Worm (Caenorhabditis elegans) whole organism, L3 larva: ENCODE measurements around the gene nhr-261.

Experiments
- R02D3.7 ChIP-seq: fragments of 150-350 bp; optimal IDR thresholded peaks from 2 replicates; lab custom pipeline; 2014; ENCODE audit warnings: missing biosample characterization, missing genetic modification characterization
- ZK546.5 ChIP-seq: sonication (generic microtip); optimal IDR thresholded peaks from 2 replicates; lab custom pipeline; 2017; ENCODE audit warnings: missing biosample characterization, missing genetic modification characterization
- ceh-16 ChIP-seq: sonication (generic microtip); optimal IDR thresholded peaks from 2 replicates; lab custom pipeline; 2017; ENCODE audit warnings: missing biosample characterization, missing genetic modification characterization
- ceh-82 ChIP-seq: fragments of 150-350 bp; optimal IDR thresholded peaks from 2 replicates; lab custom pipeline; 2014; ENCODE audit warnings: missing biosample characterization, missing genetic modification characterization
- egl-27 ChIP-seq: sonication (generic microtip); optimal IDR thresholded peaks from 4 replicates; lab custom pipeline; 2017; ENCODE audit warnings: missing biosample characterization, missing genetic modification reagents, missing genetic modification characterization
- elt-1 ChIP-seq: fragments of 150-350 bp; optimal IDR thresholded peaks from 2 replicates; lab custom pipeline; 2014; ENCODE audit warnings: missing biosample characterization, missing genetic modification characterization
- elt-3 ChIP-seq, 3 experiments: fragments of 150-350 bp in 1 of 3; sonication (generic microtip) in 2 of 3; optimal IDR thresholded peaks; 2 replicates in 2 of 3; 4 replicates in 1 of 3; lab custom pipeline; 2014 to 2017; ENCODE audit warnings: missing biosample characterization in 3 of 3, missing genetic modification characterization in 3 of 3
- eor-1 ChIP-seq, 2 experiments: fragments of 150-350 bp; optimal IDR thresholded peaks; 2 replicates each; lab custom pipeline; 2014 to 2018; ENCODE audit warnings: missing biosample characterization in 2 of 2, missing genetic modification characterization in 2 of 2
- fkh-10 ChIP-seq: sonication (generic microtip); optimal IDR thresholded peaks from 2 replicates; lab custom pipeline; 2017; ENCODE audit warnings: missing biosample characterization, missing genetic modification reagents, missing genetic modification characterization
- hmg-11 ChIP-seq: sonication (generic microtip); optimal IDR thresholded peaks from 2 replicates; lab custom pipeline; 2016; ENCODE audit warnings: missing genetic modification characterization, missing compliant biosample characterization
- lin-15B ChIP-seq: fragments of 150-350 bp; optimal IDR thresholded peaks from 2 replicates; lab custom pipeline; 2014; ENCODE audit warnings: missing biosample characterization, missing genetic modification characterization
- lsy-12 ChIP-seq: sonication (generic microtip); optimal IDR thresholded peaks from 2 replicates; lab custom pipeline; 2016; ENCODE audit warnings: mild to moderate bottlenecking, missing genetic modification characterization, missing compliant biosample characterization
- mdl-1 ChIP-seq: fragments of 150-350 bp; optimal IDR thresholded peaks from 2 replicates; lab custom pipeline; 2014; ENCODE audit warnings: missing biosample characterization, missing genetic modification characterization
- mml-1 ChIP-seq: fragments of 150-350 bp; sonication (generic microtip); optimal IDR thresholded peaks from 3 replicates; lab custom pipeline; 2014; ENCODE audit warnings: missing biosample characterization, missing genetic modification characterization
- nfya-1 ChIP-seq: sonication (generic microtip); optimal IDR thresholded peaks from 2 replicates; lab custom pipeline; 2017; ENCODE audit warnings: missing genetic modification characterization, mild to moderate bottlenecking, missing compliant biosample characterization, antibody characterized with exemption, moderate library complexity; ENCODE audit not compliant: insufficient read depth
- nhr-11 ChIP-seq: fragments of 150-350 bp; optimal IDR thresholded peaks from 2 replicates; lab custom pipeline; 2014; ENCODE audit warnings: missing biosample characterization, missing genetic modification characterization
- nhr-12 ChIP-seq: fragments of 150-350 bp; optimal IDR thresholded peaks from 2 replicates; lab custom pipeline; 2014; ENCODE audit warnings: missing biosample characterization, missing genetic modification characterization
- nhr-23 ChIP-seq: fragments of 150-350 bp; optimal IDR thresholded peaks from 2 replicates; lab custom pipeline; 2014; ENCODE audit warnings: missing biosample characterization, missing genetic modification reagents, missing genetic modification characterization
- nhr-237 ChIP-seq: fragments of 150-350 bp; optimal IDR thresholded peaks from 2 replicates; lab custom pipeline; 2014; ENCODE audit warnings: missing biosample characterization, missing genetic modification characterization
- nhr-25 ChIP-seq: sonication (generic microtip); optimal IDR thresholded peaks from 2 replicates; lab custom pipeline; 2017; ENCODE audit warnings: missing biosample characterization, missing genetic modification characterization
- nhr-28 ChIP-seq: fragments of 150-350 bp; optimal IDR thresholded peaks from 2 replicates; lab custom pipeline; 2014; ENCODE audit warnings: missing biosample characterization, missing genetic modification characterization
- nhr-43 ChIP-seq: sonication (generic microtip); optimal IDR thresholded peaks from 2 replicates; lab custom pipeline; 2016; ENCODE audit warnings: mild to moderate bottlenecking, missing genetic modification characterization, missing compliant biosample characterization; ENCODE audit not compliant: poor library complexity, severe bottlenecking
- nhr-76 ChIP-seq: fragments of 150-350 bp; sonication (generic microtip); optimal IDR thresholded peaks from 5 replicates; lab custom pipeline; 2014; ENCODE audit warnings: missing biosample characterization, missing genetic modification characterization
- nhr-77 ChIP-seq: fragments of 150-350 bp; optimal IDR thresholded peaks from 2 replicates; lab custom pipeline; 2014; ENCODE audit warnings: missing biosample characterization, missing genetic modification characterization
- pha-4 ChIP-seq: fragments of 150-350 bp; optimal IDR thresholded peaks from 2 replicates; lab custom pipeline; 2014; ENCODE audit warnings: missing biosample characterization, missing genetic modification reagents, missing genetic modification characterization
- sea-2 ChIP-seq: fragments of 150-350 bp; sonication (generic microtip); optimal IDR thresholded peaks from 4 replicates; lab custom pipeline; 2014; ENCODE audit warnings: missing biosample characterization, missing genetic modification reagents, missing genetic modification characterization
- skn-1 ChIP-seq: fragments of 150-350 bp; optimal IDR thresholded peaks from 2 replicates; lab custom pipeline; 2014; ENCODE audit warnings: missing biosample characterization, missing genetic modification characterization
- tbx-2 ChIP-seq: sonication (generic microtip); optimal IDR thresholded peaks from 2 replicates; lab custom pipeline; 2016; ENCODE audit warnings: mild to moderate bottlenecking, missing genetic modification characterization, missing compliant biosample characterization
- unc-39 ChIP-seq: sonication (generic microtip); optimal IDR thresholded peaks from 4 replicates; lab custom pipeline; 2017; ENCODE audit warnings: missing biosample characterization, missing genetic modification characterization
- unc-62 ChIP-seq: fragments of 150-350 bp; sonication (generic microtip); optimal IDR thresholded peaks from 4 replicates; lab custom pipeline; 2014; ENCODE audit warnings: missing biosample characterization, missing genetic modification reagents, missing genetic modification characterization
- zag-1 ChIP-seq: fragments of 150-350 bp; optimal IDR thresholded peaks from 2 replicates; lab custom pipeline; 2014; ENCODE audit warnings: missing biosample characterization, missing genetic modification characterization
- ztf-4 ChIP-seq: fragments of 150-350 bp; optimal IDR thresholded peaks from 2 replicates; lab custom pipeline; 2014; ENCODE audit warnings: missing biosample characterization, missing genetic modification characterization

Gene nhr-261

DNA sequence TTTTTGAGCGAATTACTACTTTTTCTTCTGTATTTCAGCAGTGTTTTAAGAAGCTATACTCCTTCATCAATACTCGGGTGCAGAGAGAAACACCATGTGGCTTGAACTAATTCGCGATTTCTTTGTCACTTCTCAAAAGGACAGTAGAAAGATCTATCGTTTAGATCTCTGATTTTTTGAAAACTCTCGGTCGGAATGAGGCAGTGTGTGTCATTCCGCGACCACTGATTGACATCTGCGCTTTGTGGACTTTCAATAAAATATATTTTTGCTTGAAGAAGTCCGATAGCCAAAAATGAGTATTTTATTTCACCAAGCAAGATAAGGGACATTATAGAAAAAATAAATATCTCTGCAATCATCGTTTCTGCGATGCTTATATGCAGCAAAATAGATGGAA, 2.5 kb downstream of the nhr-261 start:
- TF ChIP-seq nhr-23 (tag; lab: Kevin White, UChicago), result peak; percentile 7
- peak; percentile 60 for TF ChIP-seq elt-1 (tag; lab: Kevin White, UChicago)
- TF ChIP-seq elt-3 (tag; optimal IDR thresholded peaks at IDR 0.05; lab: Kevin White, UChicago), result no peak
- TF ChIP-seq unc-62, result no peak
- TF ChIP-seq hmg-11 (tag; lab: Kevin White, UChicago), result no peak
- TF ChIP-seq nhr-12 (tag; lab: Kevin White, UChicago), result no peak
- TF ChIP-seq unc-39 (tag; lab: Kevin White, UChicago), result no peak
- no peak for TF ChIP-seq ZK546.5 (tag; lab: Kevin White, UChicago)

DNA sequence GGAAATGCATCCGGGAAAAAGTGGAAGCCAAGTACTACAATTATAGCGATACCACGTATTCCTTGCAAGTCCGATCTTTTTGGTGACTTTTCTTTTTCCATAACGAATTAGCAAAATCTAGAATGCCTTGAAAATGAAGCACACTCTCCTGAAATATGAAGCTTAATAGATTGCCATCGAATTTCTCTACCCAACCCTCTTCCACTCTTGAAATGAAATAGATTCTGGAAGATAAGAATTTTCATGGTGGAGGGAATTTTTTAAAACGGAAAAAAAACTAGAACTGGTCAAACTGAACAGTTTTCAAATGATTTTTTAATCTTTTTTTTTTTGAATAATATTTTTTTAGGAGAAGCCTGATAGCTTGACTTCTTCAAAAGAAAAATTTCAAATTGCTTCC, 3.7 kb downstream of the nhr-261 start, which contains the start of gene oac-11:
TSS of gene oac-11 (minus strand) at position 101 of the 400 bp plus-strand sequence.
- TF ChIP-seq nfya-1, result no peak
- TF ChIP-seq ceh-82, result no peak
- TF ChIP-seq mdl-1 (tag; lab: Kevin White, UChicago), result no peak
- no peak for TF ChIP-seq egl-27
- no peak for TF ChIP-seq ceh-16 (tag; lab: Kevin White, UChicago)
- TF ChIP-seq nhr-43 (tag; lab: Kevin White, UChicago), result no peak
- no peak for TF ChIP-seq pha-4 (tag; lab: Kevin White, UChicago)
- no peak for TF ChIP-seq nhr-11 (tag; lab: Kevin White, UChicago)
- TF ChIP-seq nhr-25 (tag; lab: Kevin White, UChicago), result no peak
- TF ChIP-seq nhr-76 (tag; lab: Kevin White, UChicago), result no peak

DNA sequence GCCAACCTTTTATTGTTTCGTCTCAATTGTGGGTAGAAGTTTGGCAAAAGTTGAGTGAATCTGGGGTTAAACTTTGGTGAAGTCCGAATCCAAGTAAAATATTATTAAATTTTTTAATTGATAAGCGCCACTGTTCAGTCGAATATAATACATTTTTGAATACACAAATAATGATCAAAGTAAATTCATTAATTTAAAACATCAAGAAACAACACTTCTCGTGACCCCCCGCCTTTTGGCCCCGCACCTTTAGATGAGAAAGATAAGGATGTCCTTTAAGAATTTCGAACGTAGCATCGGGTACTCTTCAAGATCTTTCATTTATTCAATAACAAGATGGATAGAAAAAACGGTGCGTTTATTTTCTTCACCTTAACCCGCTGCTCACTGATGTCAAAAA, 11.9 kb downstream of the nhr-261 start, which contains the start of gene nhr-257:
TSS of gene nhr-257 (plus strand) at position 301 of the 400 bp plus-strand sequence.
- TF ChIP-seq ceh-82, result no peak
- no peak for TF ChIP-seq nhr-11 (tag; lab: Kevin White, UChicago)
- TF ChIP-seq mml-1 (tag; lab: Kevin White, UChicago), result no peak
- TF ChIP-seq elt-3 (tag; optimal IDR thresholded peaks at IDR 0.05; lab: Kevin White, UChicago), result no peak
- no peak for TF ChIP-seq fkh-10 (GFP tag; lab: Kevin White, UChicago)
- TF ChIP-seq lsy-12 (tag; lab: Kevin White, UChicago), result no peak

DNA sequence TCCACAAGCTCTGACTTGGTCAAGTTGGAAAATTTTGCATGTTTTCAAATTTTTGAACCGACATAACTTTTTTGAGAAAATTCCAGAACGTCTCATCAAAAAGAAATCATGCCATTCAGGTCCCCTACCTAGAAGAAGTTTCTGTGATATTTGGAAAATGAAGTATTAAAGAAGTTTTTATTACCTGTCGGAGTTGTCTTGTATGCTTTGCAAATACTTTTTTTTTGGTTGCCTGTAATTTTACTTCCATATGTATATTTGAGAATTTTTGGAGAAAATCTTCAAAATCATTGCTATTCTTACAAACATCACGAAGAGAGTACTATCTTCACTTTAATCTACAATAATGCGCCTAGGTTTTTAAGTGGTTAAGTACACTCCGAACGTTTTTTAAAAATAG, 13.9 kb downstream of the nhr-261 start, which contains the start of gene nhr-72:
TSS of gene nhr-72 (minus strand) at position 101 of the 400 bp plus-strand sequence.
- TF ChIP-seq sea-2 (GFP tag; lab: Kevin White, UChicago) (no peak), egl-27 (no peak), nhr-25 (tag; lab: Kevin White, UChicago) (no peak), nfya-1 (no peak), nhr-11 (tag; lab: Kevin White, UChicago) (no peak), eor-1 (tag; optimal IDR thresholded peaks at IDR 0.05; lab: Kevin White, UChicago) (no peak), ceh-82 (no peak), skn-1 (tag; lab: Kevin White, UChicago) (no peak), lsy-12 (tag; lab: Kevin White, UChicago) (no peak), mdl-1 (tag; lab: Kevin White, UChicago) (no peak), elt-1 (tag; lab: Kevin White, UChicago) (no peak), R02D3.7 (tag; lab: Kevin White, UChicago) (no peak), unc-62 (no peak), lin-15B (no peak), mml-1 (tag; lab: Kevin White, UChicago) (no peak), nhr-28 (tag; lab: Kevin White, UChicago) (no peak)

DNA sequence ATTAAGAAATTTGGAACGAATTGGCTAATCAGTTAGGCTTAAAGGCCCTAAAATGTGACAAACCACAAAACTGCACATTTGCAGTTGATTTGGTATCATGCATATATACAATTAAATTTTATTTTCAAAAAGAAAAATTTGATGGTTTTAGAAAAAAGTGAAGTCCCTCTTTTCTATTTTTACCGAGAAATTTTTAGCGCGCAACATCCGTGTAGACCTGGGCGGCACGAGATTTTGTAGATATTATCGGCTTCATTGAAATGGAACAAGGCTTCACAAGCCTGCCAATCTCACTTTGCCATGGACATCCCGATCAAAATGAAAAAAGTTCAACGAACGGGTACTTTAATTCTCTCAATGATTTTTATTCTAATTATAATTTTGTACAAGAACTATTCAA, 18.5 kb downstream of the nhr-261 start, which contains the start of gene C17A2.2:
TSS of gene C17A2.2 (plus strand) at position 301 of the 400 bp plus-strand sequence.
- TF ChIP-seq ceh-82 (no peak), skn-1 (tag; lab: Kevin White, UChicago) (no peak), zag-1 (no peak), nfya-1 (no peak), nhr-77 (tag; lab: Kevin White, UChicago) (no peak), ztf-4 (no peak), lsy-12 (tag; lab: Kevin White, UChicago) (no peak), nhr-23 (tag; lab: Kevin White, UChicago) (no peak), nhr-11 (tag; lab: Kevin White, UChicago) (no peak), hmg-11 (tag; lab: Kevin White, UChicago) (no peak), tbx-2 (tag; lab: Kevin White, UChicago) (no peak), mdl-1 (tag; lab: Kevin White, UChicago) (no peak), nhr-237 (tag; lab: Kevin White, UChicago) (no peak), mml-1 (tag; lab: Kevin White, UChicago) (no peak), elt-1 (tag; lab: Kevin White, UChicago) (no peak)
